Worm (Caenorhabditis elegans): ENCODE measurements around the gene srz-23.

The srz-23 gene

ce11 chrIV:3481760-3482159 lies 28.4 kb downstream of the srz-23 start, which contains the start of gene srz-37:
Gene srz-37, minus strand, starts transcription at chrIV:3481860.
- TF ChIP-seq ceh-82 (tag; optimal IDR thresholded peaks at IDR 0.05) = no peak
- no peak for TF ChIP-seq sea-2 (GFP tag; optimal IDR thresholded peaks at IDR 0.05)
- no peak for TF ChIP-seq zag-1 (tag; optimal IDR thresholded peaks at IDR 0.05)
- no peak for TF ChIP-seq hmg-11 (tag; optimal IDR thresholded peaks at IDR 0.05)
- no peak for TF ChIP-seq fos-1 (tag; optimal IDR thresholded peaks at IDR 0.05)
- no peak for TF ChIP-seq nhr-76 (tag; optimal IDR thresholded peaks at IDR 0.05)

ce11 chrIV:3482195-3482959 lies 29.0 kb downstream of the srz-23 start, which contains the start of gene srz-82:
Gene srz-82, plus strand, starts transcription at chrIV:3482895.
- TF ChIP-seq sea-2 (GFP tag; optimal IDR thresholded peaks at IDR 0.05) = no peak

ce11 chrIV:3491477-3491876 lies 38.1 kb downstream of the srz-23 start, which contains the start of gene srz-78:
Gene srz-78, plus strand, starts transcription at chrIV:3491777.
- no peak for TF ChIP-seq egl-5 (tag; optimal IDR thresholded peaks at IDR 0.05)
- no peak for TF ChIP-seq unc-62 (GFP tag; optimal IDR thresholded peaks at IDR 0.05)
- TF ChIP-seq jun-1 (tag; optimal IDR thresholded peaks at IDR 0.05) = no peak
- TF ChIP-seq nhr-12 (tag; optimal IDR thresholded peaks at IDR 0.05) = no peak
- no peak for TF ChIP-seq ceh-82 (tag; optimal IDR thresholded peaks at IDR 0.05)
- TF ChIP-seq mdl-1 (tag; optimal IDR thresholded peaks at IDR 0.05) = no peak
- TF ChIP-seq pqm-1 (tag; optimal IDR thresholded peaks at IDR 0.05) = no peak
- TF ChIP-seq daf-12 (tag; optimal IDR thresholded peaks at IDR 0.05) = no peak
- TF ChIP-seq zag-1 (tag; optimal IDR thresholded peaks at IDR 0.05) = no peak
- TF ChIP-seq tbx-2 (tag; optimal IDR thresholded peaks at IDR 0.05) = no peak
- no peak for TF ChIP-seq nhr-25 (tag; optimal IDR thresholded peaks at IDR 0.05)
- TF ChIP-seq ceh-28 (tag; optimal IDR thresholded peaks at IDR 0.05) = no peak
- TF ChIP-seq mml-1 (tag; optimal IDR thresholded peaks at IDR 0.05) = no peak

- TF ChIP-seq lin-15B (tag; optimal IDR thresholded peaks at IDR 0.05) = no peak
- TF ChIP-seq elt-3 (tag; optimal IDR thresholded peaks at IDR 0.05) = no peak
- no peak for TF ChIP-seq lin-39 (tag; optimal IDR thresholded peaks at IDR 0.05)
- TF ChIP-seq egl-27 (tag; optimal IDR thresholded peaks at IDR 0.05) = no peak
- no peak for TF ChIP-seq pqm-1 (tag; optimal IDR thresholded peaks at IDR 0.05)
- TF ChIP-seq pha-4 (tag; optimal IDR thresholded peaks at IDR 0.05) = no peak
- TF ChIP-seq eor-1 (tag; optimal IDR thresholded peaks at IDR 0.05) = no peak
- TF ChIP-seq tbx-2 (tag; optimal IDR thresholded peaks at IDR 0.05) = no peak
- TF ChIP-seq ama-1 (optimal IDR thresholded peaks at IDR 0.05) = no peak
- no peak for TF ChIP-seq ceh-28 (tag; optimal IDR thresholded peaks at IDR 0.05)
- TF ChIP-seq lsy-12 (tag; optimal IDR thresholded peaks at IDR 0.05) = no peak
- TF ChIP-seq aly-2 (tag; optimal IDR thresholded peaks at IDR 0.05) = no peak
- no peak for TF ChIP-seq ztf-4 (tag; optimal IDR thresholded peaks at IDR 0.05)
- TF ChIP-seq skn-1 (tag; optimal IDR thresholded peaks at IDR 0.05) = no peak
Observed at ce11 chrIV:3493310-3493709, 39.9 kb downstream of the srz-23 start, which contains the start of gene srz-79. Gene srz-79, plus strand, starts transcription at chrIV:3493610.

ce11 chrIV:3496358-3496757 lies 43.0 kb downstream of the srz-23 start, which contains the start of gene C09G12.17:
Gene C09G12.17, minus strand, starts transcription at chrIV:3496458.
- TF ChIP-seq snpc-4 (tag; optimal IDR thresholded peaks at IDR 0.05) = no peak
- TF ChIP-seq mdl-1 (tag; optimal IDR thresholded peaks at IDR 0.05) = no peak
- no peak for TF ChIP-seq nhr-67 (tag; optimal IDR thresholded peaks at IDR 0.05)
- no peak for TF ChIP-seq aly-2 (tag; optimal IDR thresholded peaks at IDR 0.05)
- TF ChIP-seq unc-62 (GFP tag; optimal IDR thresholded peaks at IDR 0.05) = no peak
- no peak for TF ChIP-seq elt-3 (tag; optimal IDR thresholded peaks at IDR 0.05)
- no peak for TF ChIP-seq elt-2 (tag; optimal IDR thresholded peaks at IDR 0.05)
- TF ChIP-seq ZK546.5 (tag; optimal IDR thresholded peaks at IDR 0.05) = no peak
- no peak for TF ChIP-seq fkh-10 (GFP tag; optimal IDR thresholded peaks at IDR 0.05)

ce11 chrIV:3497909-3498308 lies 44.5 kb downstream of the srz-23 start, which contains the start of gene ceh-53:
Gene ceh-53, plus strand, starts transcription at chrIV:3498209.
- TF ChIP-seq nhr-11 (tag; optimal IDR thresholded peaks at IDR 0.05) (no peak), nhr-77 (tag; optimal IDR thresholded peaks at IDR 0.05) (no peak), elt-3 (tag; optimal IDR thresholded peaks at IDR 0.05) (no peak), lin-15B (tag; optimal IDR thresholded peaks at IDR 0.05) (no peak), jun-1 (tag; optimal IDR thresholded peaks at IDR 0.05) (no peak), sea-2 (GFP tag; optimal IDR thresholded peaks at IDR 0.05) (no peak), ceh-16 (tag; optimal IDR thresholded peaks at IDR 0.05) (no peak), elt-1 (tag; optimal IDR thresholded peaks at IDR 0.05) (no peak), nhr-76 (tag; optimal IDR thresholded peaks at IDR 0.05) (no peak), nhr-23 (tag; optimal IDR thresholded peaks at IDR 0.05) (no peak), nhr-28 (tag; optimal IDR thresholded peaks at IDR 0.05) (no peak), ztf-11 (tag; optimal IDR thresholded peaks at IDR 0.05) (no peak), ztf-4 (tag; optimal IDR thresholded peaks at IDR 0.05) (no peak), nhr-12 (tag; optimal IDR thresholded peaks at IDR 0.05) (no peak), nhr-237 (tag; optimal IDR thresholded peaks at IDR 0.05) (no peak), pha-4 (tag; optimal IDR thresholded peaks at IDR 0.05) (no peak), fkh-10 (GFP tag; optimal IDR thresholded peaks at IDR 0.05) (no peak)

All from whole organism, L3 larva.